Worm (Caenorhabditis elegans) whole organism, late embryonic: ENCODE measurements around the gene pigk-1.

ENCODE experiments used
- T23F11.4 ChIP-seq: fragments of 200-800 bp; sonication (Bioruptor generic); optimal IDR thresholded peaks from 2 replicates; lab custom pipeline; 2018; ENCODE audit warnings: mild to moderate bottlenecking, missing genetic modification characterization, missing compliant biosample characterization
- ama-1 ChIP-seq: fragments of 150-350 bp; optimal IDR thresholded peaks from 2 replicates; lab custom pipeline; 2014
- ceh-30 ChIP-seq: fragments of 150-350 bp; optimal IDR thresholded peaks from 2 replicates; lab custom pipeline; 2014; ENCODE audit warnings: missing biosample characterization, missing genetic modification characterization
- ceh-9 ChIP-seq: sonication (generic microtip); optimal IDR thresholded peaks from 2 replicates; lab custom pipeline; 2016; ENCODE audit warnings: mild to moderate bottlenecking, missing genetic modification characterization, inconsistent platforms, missing compliant biosample characterization
- fkh-10 ChIP-seq: fragments of 150-350 bp; optimal IDR thresholded peaks from 2 replicates; lab custom pipeline; 2014; ENCODE audit warnings: missing biosample characterization, missing genetic modification reagents, missing genetic modification characterization
- fkh-6 ChIP-seq: sonication (generic microtip); optimal IDR thresholded peaks from 2 replicates; lab custom pipeline; 2016; ENCODE audit warnings: missing genetic modification characterization, missing compliant biosample characterization
- nhr-11 ChIP-seq: fragments of 150-350 bp; optimal IDR thresholded peaks from 2 replicates; lab custom pipeline; 2014; ENCODE audit warnings: missing biosample characterization, missing genetic modification characterization
- pag-3 ChIP-seq: sonication (generic microtip); optimal IDR thresholded peaks from 2 replicates; lab custom pipeline; 2016; ENCODE audit warnings: missing compliant biosample characterization, missing genetic modification characterization, borderline replicate concordance
- pqm-1 ChIP-seq: sonication (generic microtip); optimal IDR thresholded peaks from 2 replicates; lab custom pipeline; 2016; ENCODE audit warnings: missing genetic modification characterization, missing compliant biosample characterization

DNA sequence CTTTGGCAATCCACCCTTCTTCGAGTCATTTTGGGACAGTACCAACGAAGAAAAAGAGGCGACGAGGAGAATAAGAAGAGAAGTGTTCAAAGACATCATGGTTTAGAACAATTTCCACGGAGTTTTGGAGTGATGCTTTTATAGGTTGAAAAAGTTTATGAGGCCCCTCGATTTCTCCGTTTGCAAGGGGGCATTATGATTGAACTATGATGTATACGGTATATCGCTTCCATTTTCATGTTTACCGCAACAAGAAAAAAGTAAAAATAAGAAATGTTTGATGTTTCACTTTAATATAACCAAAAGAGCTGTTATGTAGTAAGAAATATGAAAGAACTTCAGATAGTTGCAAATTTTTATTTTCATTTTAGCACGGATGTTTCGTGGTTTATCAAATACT lies 8.4 kb downstream of the pigk-1 start, which contains the start of gene srlf-18:
- TF ChIP-seq T23F11.4 (GFP tag; lab: Kevin White, UChicago) (no peak), nhr-11 (tag; lab: Kevin White, UChicago) (no peak), ceh-30 (tag; lab: Kevin White, UChicago) (no peak), fkh-10 (GFP tag; lab: Kevin White, UChicago) (no peak), ceh-9 (no peak), fkh-6 (tag; lab: Kevin White, UChicago) (no peak), pag-3 (tag; lab: Kevin White, UChicago) (no peak), pqm-1 (tag; lab: Kevin White, UChicago) (no peak), ama-1 (lab: Kevin White, UChicago) (no peak)
